Worm (Caenorhabditis elegans) whole organism, L1 larva: ENCODE results near the gene adt-2.

Experiments
- Y116A8C.19 ChIP-seq: sonication (generic microtip); optimal IDR thresholded peaks from 2 replicates; lab custom pipeline; 2016; ENCODE audit warnings: missing compliant biosample characterization, missing genetic modification characterization, borderline replicate concordance
- alr-1 ChIP-seq: fragments of 200-800 bp; sonication (Bioruptor generic); optimal IDR thresholded peaks from 2 replicates; lab custom pipeline; 2018; ENCODE audit warnings: borderline replicate concordance, mild to moderate bottlenecking, missing genetic modification characterization, missing compliant biosample characterization
- blmp-1 ChIP-seq: fragments of 150-350 bp; optimal IDR thresholded peaks from 2 replicates; lab custom pipeline; 2014; ENCODE audit warnings: missing biosample characterization, missing genetic modification characterization
- ceh-63 ChIP-seq: fragments of 200-800 bp; sonication (Bioruptor generic); optimal IDR thresholded peaks from 2 replicates; lab custom pipeline; 2018; ENCODE audit warnings: mild to moderate bottlenecking, missing genetic modification characterization, missing compliant biosample characterization
- ceh-90 ChIP-seq: sonication (generic microtip); optimal IDR thresholded peaks from 2 replicates; lab custom pipeline; 2016; ENCODE audit warnings: missing genetic modification characterization, missing compliant biosample characterization
- ces-1 ChIP-seq: fragments of 150-350 bp; optimal IDR thresholded peaks from 2 replicates; lab custom pipeline; 2014; ENCODE audit warnings: missing biosample characterization, missing genetic modification reagents, missing genetic modification characterization
- efl-1 ChIP-seq, 4 experiments: fragments of 150-350 bp; optimal IDR thresholded peaks in 3 of 4; peaks in 1 of 4; 1 replicate in 1 of 4; 2 replicates in 3 of 4; lab custom pipeline; 2014; ENCODE audit warnings: missing biosample characterization in 2 of 4, missing genetic modification characterization in 2 of 4, missing genetic modification reagents in 2 of 4
- efl-3 ChIP-seq: fragments of 200-800 bp; sonication (Bioruptor generic); optimal IDR thresholded peaks from 2 replicates; lab custom pipeline; 2018; ENCODE audit warnings: mild to moderate bottlenecking, missing genetic modification characterization, missing compliant biosample characterization
- egl-27 ChIP-seq, 2 experiments: fragments of 150-350 bp in 1 of 2; sonication (generic microtip); optimal IDR thresholded peaks; 3 replicates each; lab custom pipeline; 2017 to 2018; ENCODE audit warnings: missing biosample characterization in 2 of 2, missing genetic modification characterization in 2 of 2, missing genetic modification reagents in 2 of 2
- elt-2 ChIP-seq: sonication (generic microtip); optimal IDR thresholded peaks from 2 replicates; lab custom pipeline; 2016; ENCODE audit warnings: missing genetic modification characterization, mild to moderate bottlenecking, inconsistent platforms, missing compliant biosample characterization, missing genetic modification reagents
- elt-3 ChIP-seq, 6 experiments: fragments of 150-350 bp in 1 of 6; sonication (generic microtip); optimal IDR thresholded peaks; 2 replicates each; lab custom pipeline; 2017 to 2018; ENCODE audit warnings: missing biosample characterization in 6 of 6, missing genetic modification characterization in 6 of 6, inconsistent platforms in 1 of 6
- ets-5 ChIP-seq: fragments of 200-800 bp; sonication (Bioruptor generic); IDR thresholded peaks from 2 replicates; pipeline ENCODE4 v1.3.6; 2022; ENCODE audit warnings: missing genetic modification characterization, missing compliant biosample characterization
- fkh-10 ChIP-seq: sonication (generic microtip); optimal IDR thresholded peaks from 2 replicates; lab custom pipeline; 2017; ENCODE audit warnings: missing biosample characterization, missing genetic modification reagents, missing genetic modification characterization
- fkh-4 ChIP-seq: sonication (generic microtip); optimal IDR thresholded peaks from 2 replicates; lab custom pipeline; 2016; ENCODE audit warnings: missing compliant biosample characterization, missing genetic modification characterization, borderline replicate concordance
- fkh-8 ChIP-seq: sonication (generic microtip); optimal IDR thresholded peaks from 2 replicates; lab custom pipeline; 2016; ENCODE audit warnings: mild to moderate bottlenecking, missing genetic modification characterization, missing compliant biosample characterization
- grh-1 ChIP-seq: fragments of 200-800 bp; sonication (Bioruptor generic); IDR thresholded peaks from 2 replicates; pipeline ENCODE4 v1.3.6; 2022; ENCODE audit warnings: missing genetic modification reagents, missing genetic modification characterization, missing compliant biosample characterization
- hlh-17 ChIP-seq: fragments of 200-800 bp; sonication (Bioruptor generic); optimal IDR thresholded peaks from 2 replicates; lab custom pipeline; 2018; ENCODE audit warnings: missing genetic modification characterization, mild to moderate bottlenecking, missing compliant biosample characterization, moderate library complexity, borderline replicate concordance
- hpl-2 ChIP-seq: fragments of 150-350 bp; optimal IDR thresholded peaks from 2 replicates; lab custom pipeline; 2014; ENCODE audit warnings: missing biosample characterization, missing genetic modification reagents, missing genetic modification characterization
- irx-1 ChIP-seq: sonication (generic microtip); optimal IDR thresholded peaks from 2 replicates; lab custom pipeline; 2016; ENCODE audit warnings: missing genetic modification characterization, missing compliant biosample characterization
- jun-1 ChIP-seq: fragments of 150-350 bp; optimal IDR thresholded peaks from 2 replicates; lab custom pipeline; 2014; ENCODE audit warnings: missing biosample characterization, missing genetic modification reagents, missing genetic modification characterization
- lin-13 ChIP-seq: fragments of 150-350 bp; optimal IDR thresholded peaks from 2 replicates; lab custom pipeline; 2014; ENCODE audit warnings: missing biosample characterization, missing genetic modification reagents, missing genetic modification characterization
- lin-14 ChIP-seq: fragments of 200-800 bp; sonication (Bioruptor generic); optimal IDR thresholded peaks from 2 replicates; lab custom pipeline; 2018; ENCODE audit warnings: mild to moderate bottlenecking, missing genetic modification characterization, moderate library complexity, missing compliant biosample characterization
- lin-35 ChIP-seq, 2 experiments: fragments of 150-350 bp; optimal IDR thresholded peaks; 2 replicates each; lab custom pipeline; 2014; ENCODE audit warnings: missing biosample characterization in 2 of 2, missing genetic modification characterization in 2 of 2, missing genetic modification reagents in 2 of 2
- lin-39 ChIP-seq: fragments of 150-350 bp; optimal IDR thresholded peaks from 2 replicates; lab custom pipeline; 2014; ENCODE audit warnings: missing biosample characterization, missing genetic modification reagents, missing genetic modification characterization
- lsy-2 ChIP-seq, 2 experiments: fragments of 150-350 bp; optimal IDR thresholded peaks; 2 replicates each; lab custom pipeline; 2014; ENCODE audit warnings: missing biosample characterization in 2 of 2, missing genetic modification characterization in 2 of 2
- mef-2 ChIP-seq: fragments of 150-350 bp; optimal IDR thresholded peaks from 2 replicates; lab custom pipeline; 2014; ENCODE audit warnings: missing biosample characterization, missing genetic modification characterization
- nhr-11 ChIP-seq: fragments of 150-350 bp; optimal IDR thresholded peaks from 2 replicates; lab custom pipeline; 2014; ENCODE audit warnings: missing biosample characterization, missing genetic modification characterization
- nhr-12 ChIP-seq: sonication (generic microtip); optimal IDR thresholded peaks from 2 replicates; lab custom pipeline; 2017; ENCODE audit warnings: missing biosample characterization, missing genetic modification characterization
- nhr-19 ChIP-seq: fragments of 200-800 bp; sonication (Bioruptor generic); conservative IDR thresholded peaks from 2 replicates; pipeline ENCODE4 v1.3.6; 2022; ENCODE audit warnings: missing genetic modification characterization, missing compliant biosample characterization
- nhr-20 ChIP-seq: sonication (generic microtip); optimal IDR thresholded peaks from 2 replicates; lab custom pipeline; 2016; ENCODE audit warnings: mild to moderate bottlenecking, missing genetic modification characterization, missing compliant biosample characterization
- nhr-71 ChIP-seq: sonication (generic microtip); optimal IDR thresholded peaks from 2 replicates; lab custom pipeline; 2016; ENCODE audit warnings: mild to moderate bottlenecking, missing genetic modification characterization, moderate library complexity, missing compliant biosample characterization
- nhr-76 ChIP-seq: sonication (generic microtip); optimal IDR thresholded peaks from 2 replicates; lab custom pipeline; 2017; ENCODE audit warnings: missing biosample characterization, missing genetic modification characterization
- nhr-77 ChIP-seq: fragments of 150-350 bp; optimal IDR thresholded peaks from 2 replicates; lab custom pipeline; 2014; ENCODE audit warnings: missing biosample characterization, missing genetic modification characterization
- nhr-85 ChIP-seq: sonication (generic microtip); peaks from one replicate; lab custom pipeline; 2016; ENCODE audit warnings: missing genetic modification characterization, inconsistent platforms, missing compliant biosample characterization
- nhr-90 ChIP-seq: sonication (generic microtip); optimal IDR thresholded peaks from 2 replicates; lab custom pipeline; 2016; ENCODE audit warnings: mild to moderate bottlenecking, missing genetic modification characterization, missing compliant biosample characterization; ENCODE audit not compliant: poor library complexity
- pag-3 ChIP-seq: sonication (generic microtip); optimal IDR thresholded peaks from 2 replicates; lab custom pipeline; 2017; ENCODE audit warnings: missing genetic modification characterization, mild to moderate bottlenecking, missing compliant biosample characterization, antibody characterized with exemption, borderline replicate concordance; ENCODE audit not compliant: insufficient read depth
- pax-3 ChIP-seq: fragments of 200-800 bp; sonication (Bioruptor generic); optimal IDR thresholded peaks from 2 replicates; lab custom pipeline; 2018; ENCODE audit warnings: mild to moderate bottlenecking, missing genetic modification characterization, moderate library complexity, missing compliant biosample characterization
- pqm-1 ChIP-seq: sonication (generic microtip); optimal IDR thresholded peaks from 3 replicates; lab custom pipeline; 2017; ENCODE audit warnings: missing biosample characterization, missing genetic modification characterization
- snu-23 ChIP-seq: sonication (generic microtip); optimal IDR thresholded peaks from 2 replicates; lab custom pipeline; 2016; ENCODE audit warnings: missing genetic modification characterization, missing compliant biosample characterization
- sox-4 ChIP-seq: sonication (generic microtip); optimal IDR thresholded peaks from 2 replicates; lab custom pipeline; 2016; ENCODE audit warnings: missing genetic modification characterization, missing compliant biosample characterization
- unc-30 ChIP-seq: sonication (generic microtip); optimal IDR thresholded peaks from 2 replicates; lab custom pipeline; 2017; ENCODE audit warnings: missing biosample characterization, missing genetic modification characterization
- unc-62 ChIP-seq: fragments of 150-350 bp; optimal IDR thresholded peaks from 2 replicates; lab custom pipeline; 2014; ENCODE audit warnings: missing biosample characterization, missing genetic modification reagents, missing genetic modification characterization
- unc-86 ChIP-seq: sonication (generic microtip); optimal IDR thresholded peaks from 2 replicates; lab custom pipeline; 2016; ENCODE audit warnings: missing genetic modification characterization, missing compliant biosample characterization
- unc-98 ChIP-seq: fragments of 200-800 bp; sonication (Bioruptor generic); IDR thresholded peaks from 2 replicates; pipeline ENCODE4 v1.3.6; 2022; ENCODE audit warnings: missing genetic modification characterization, missing compliant biosample characterization
- vab-15 ChIP-seq: sonication (generic microtip); optimal IDR thresholded peaks from 2 replicates; lab custom pipeline; 2017; ENCODE audit warnings: missing genotype, mild to moderate bottlenecking, missing genetic modification characterization, missing compliant biosample characterization
- zag-1 ChIP-seq: fragments of 150-350 bp; optimal IDR thresholded peaks from 2 replicates; lab custom pipeline; 2014; ENCODE audit warnings: missing biosample characterization, missing genetic modification characterization
- zip-4 ChIP-seq: fragments of 200-800 bp; sonication (Bioruptor generic); optimal IDR thresholded peaks from 2 replicates; lab custom pipeline; 2018; ENCODE audit warnings: mild to moderate bottlenecking, missing genetic modification characterization, moderate library complexity, missing compliant biosample characterization
- ztf-11 ChIP-seq, 2 experiments: sonication (generic microtip); optimal IDR thresholded peaks; 2 replicates each; lab custom pipeline; 2016 to 2017; ENCODE audit warnings: missing genetic modification characterization in 2 of 2, missing biosample characterization in 1 of 2, missing compliant biosample characterization in 1 of 2
- ztf-4 ChIP-seq: fragments of 150-350 bp; optimal IDR thresholded peaks from 2 replicates; lab custom pipeline; 2014; ENCODE audit warnings: missing biosample characterization, missing genetic modification characterization

adt-2 gene

DNA sequence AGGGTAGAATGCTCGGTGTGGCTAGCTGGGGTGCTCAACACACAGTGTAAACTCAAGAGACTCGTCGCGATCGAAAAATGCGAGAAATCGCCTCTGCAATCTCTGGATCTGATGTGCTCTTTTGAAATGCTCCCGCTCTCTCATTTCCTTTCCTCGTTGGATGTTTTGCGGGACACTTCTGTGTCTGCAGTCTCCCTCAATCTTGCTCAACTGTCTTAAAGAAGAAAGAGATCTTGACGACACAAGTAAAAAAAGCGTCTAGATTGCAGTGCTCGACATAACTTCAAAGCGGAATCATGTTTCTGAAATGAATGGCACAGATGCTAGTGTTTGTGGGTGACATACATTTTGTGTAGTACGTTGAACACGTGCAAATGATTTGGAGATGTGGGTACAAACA is 12.4 kb upstream of the adt-2 start (continued):
- TF ChIP-seq hlh-17 (GFP tag; lab: Kevin White, UChicago) (no peak), lin-39 (tag; lab: Kevin White, UChicago) (no peak), nhr-71 (tag; lab: Kevin White, UChicago) (peak; percentile 33), nhr-76 (tag; lab: Kevin White, UChicago) (no peak), ces-1 (GFP tag; lab: Kevin White, UChicago) (no peak), unc-86 (tag; lab: Kevin White, UChicago) (no peak), unc-98 (GFP tag; lab: Robert Waterston, UW) (no peak), nhr-11 (no peak), ztf-11 (tag; optimal IDR thresholded peaks at IDR 0.05; lab: Kevin White, UChicago) (no peak), ceh-63 (GFP tag; lab: Kevin White, UChicago) (no peak), ceh-90 (no peak), vab-15 (no peak), pag-3 (peak; percentile 41), nhr-19 (GFP tag; lab: Robert Waterston, UW) (0 out of 2 replicates have a peak, but pooled peaks have one; percentile 7), zip-4 (no peak), ztf-4 (no peak), fkh-4 (tag; lab: Kevin White, UChicago) (peak; percentile 28), egl-27 (tag; optimal IDR thresholded peaks at IDR 0.05; lab: Kevin White, UChicago) (no peak), unc-30 (tag; lab: Kevin White, UChicago) (no peak), hpl-2 (GFP tag; lab: Kevin White, UChicago) (no peak), nhr-90 (tag; lab: Kevin White, UChicago) (no peak), zag-1 (no peak), unc-62 (GFP tag; lab: Kevin White, UChicago) (no peak), nhr-12 (tag; lab: Kevin White, UChicago) (no peak), pax-3 (tag; lab: Kevin White, UChicago) (no peak), jun-1 (tag; lab: Kevin White, UChicago) (no peak), nhr-77 (tag; lab: Kevin White, UChicago) (no peak), fkh-8 (no peak), alr-1 (tag; lab: Kevin White, UChicago) (no peak)

DNA sequence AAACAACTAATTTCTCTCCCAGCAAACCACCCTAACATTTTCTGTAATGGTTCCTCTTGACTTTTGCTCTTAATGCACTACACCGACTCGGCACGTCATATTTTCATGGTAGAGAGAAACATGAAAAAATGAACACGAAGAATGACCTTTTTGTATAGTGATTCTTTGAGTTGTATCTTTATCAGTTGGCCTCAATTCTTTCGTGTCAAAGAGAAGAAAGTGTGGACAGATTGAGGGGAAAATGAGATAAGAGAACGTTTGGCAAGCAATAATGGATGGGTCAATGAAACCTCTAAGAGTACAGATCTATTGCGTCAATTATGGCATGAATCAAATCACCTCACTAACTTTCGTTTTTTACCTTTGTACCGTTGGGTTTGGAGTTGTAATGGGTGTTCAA is 10.1 kb upstream of the adt-2 start:
- TF ChIP-seq lsy-2 (tag; optimal IDR thresholded peaks at IDR 0.05; lab: Kevin White, UChicago): no peak
- TF ChIP-seq lin-35 (GFP tag; optimal IDR thresholded peaks at IDR 0.05; lab: Kevin White, UChicago): peak in 1 of 2 experiments; percentile 2
- TF ChIP-seq jun-1 (tag; lab: Kevin White, UChicago): no peak
- no peak for TF ChIP-seq efl-1 (optimal IDR thresholded peaks at IDR 0.05; lab: Kevin White, UChicago)
- TF ChIP-seq efl-1 (GFP tag; optimal IDR thresholded peaks at IDR 0.05 in 1 of 2; lab: Kevin White, UChicago): no peak
- no peak for TF ChIP-seq sox-4 (tag; lab: Kevin White, UChicago)
- no peak for TF ChIP-seq nhr-85 (tag; lab: Kevin White, UChicago)
- TF ChIP-seq Y116A8C.19 (tag; lab: Kevin White, UChicago): no peak
- peak; percentile 50 for TF ChIP-seq elt-2 (tag; lab: Kevin White, UChicago)
- TF ChIP-seq fkh-10 (GFP tag; lab: Kevin White, UChicago): no peak
- TF ChIP-seq irx-1 (tag; lab: Kevin White, UChicago): no peak
- TF ChIP-seq lin-14: peak; percentile 6
- no peak for TF ChIP-seq grh-1 (GFP tag; lab: Robert Waterston, UW)
- TF ChIP-seq pqm-1 (tag; lab: Kevin White, UChicago): peak; percentile 80
- no peak for TF ChIP-seq ets-5
- TF ChIP-seq nhr-12 (tag; lab: Kevin White, UChicago): no peak
- TF ChIP-seq lin-13: no peak
- TF ChIP-seq snu-23: no peak
- no peak for TF ChIP-seq efl-3 (GFP tag; lab: Kevin White, UChicago)
- TF ChIP-seq elt-3 (tag; optimal IDR thresholded peaks at IDR 0.05; lab: Kevin White, UChicago): peak in 1 of 6 experiments; percentile 3
- TF ChIP-seq nhr-20: no peak
- peak; percentile 55 for TF ChIP-seq blmp-1
- no peak for TF ChIP-seq mef-2 (tag; lab: Kevin White, UChicago)
- TF ChIP-seq lin-39 (tag; lab: Kevin White, UChicago): no peak
- peak; percentile 4 for TF ChIP-seq nhr-71 (tag; lab: Kevin White, UChicago)
